Worm (Caenorhabditis elegans) whole organism, midembryonic: ENCODE results near the gene abf-6.

Experiments
- T22C8.4 ChIP-seq: fragments of 200-800 bp; sonication (Bioruptor generic); IDR thresholded peaks from 2 replicates; pipeline ENCODE4 v1.3.6; 2022; ENCODE audit warnings: missing genetic modification characterization, missing compliant biosample characterization
- cog-1 ChIP-seq: sonication (generic microtip); optimal IDR thresholded peaks from 2 replicates; lab custom pipeline; 2016; ENCODE audit warnings: missing genetic modification characterization, missing compliant biosample characterization
- med-1 ChIP-seq: sonication (generic microtip); optimal IDR thresholded peaks from 2 replicates; lab custom pipeline; 2017; ENCODE audit warnings: missing genetic modification characterization, mild to moderate bottlenecking, missing compliant biosample characterization, antibody characterized with exemption, missing genetic modification reagents; ENCODE audit not compliant: insufficient read depth
- tab-1 ChIP-seq: fragments of 200-800 bp; sonication (Bioruptor generic); IDR thresholded peaks from 2 replicates; pipeline ENCODE4 v1.3.6; 2022; ENCODE audit warnings: missing genetic modification characterization, missing compliant biosample characterization
- ztf-29 ChIP-seq: fragments of 200-800 bp; sonication (Bioruptor generic); IDR thresholded peaks from 2 replicates; pipeline ENCODE4 v1.3.6; 2022; ENCODE audit warnings: missing genetic modification reagents, missing genetic modification characterization, missing compliant biosample characterization

ce11 chrX:12787624-12788023 is 6.3 kb upstream of the abf-6 start, which contains the start of gene str-124:
- TF ChIP-seq T22C8.4 (GFP tag; lab: Robert Waterston, UW), result no peak
- no peak for TF ChIP-seq med-1 (GFP tag; lab: Kevin White, UChicago)
- no peak for TF ChIP-seq ztf-29 (GFP tag; lab: Robert Waterston, UW)
- TF ChIP-seq cog-1 (tag; lab: Kevin White, UChicago), result no peak
- TF ChIP-seq tab-1 (GFP tag; lab: Robert Waterston, UW), result no peak
